Worm (Caenorhabditis elegans): ENCODE results near the gene srh-170.
"Not testable (repeated sequence)": the region's sequence is repeated elsewhere in the genome, so short reads cannot be mapped to it uniquely, and the experiment has no call there.

The srh-170 gene

DNA sequence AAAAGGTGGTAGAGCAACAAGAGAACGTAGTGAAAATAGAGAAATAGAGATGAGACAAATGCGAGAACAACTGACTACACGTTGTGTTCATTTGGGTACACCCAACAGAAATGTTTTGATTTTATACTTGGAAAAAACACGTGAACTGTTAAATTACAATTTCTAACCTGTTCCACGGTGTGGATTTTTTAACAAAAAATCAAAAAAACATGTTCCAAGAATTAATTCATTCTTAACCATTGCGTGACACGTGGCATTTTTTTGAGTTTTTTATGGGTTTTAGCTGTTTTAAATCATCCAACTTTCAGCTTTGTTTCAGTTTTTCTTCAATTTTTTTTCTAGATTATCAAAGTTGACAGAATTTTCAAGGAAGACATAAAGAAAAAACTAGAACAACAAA is 27.3 kb downstream of the srh-170 start, which contains the start of gene ech-1.1:
TSS of gene ech-1.1 (minus strand) at position 101 of the 400 bp plus-strand sequence.
- not testable (repeated sequence) for TF ChIP-seq hmg-4 (GFP tag; optimal IDR thresholded peaks at IDR 0.05); ama-1 (optimal IDR thresholded peaks at IDR 0.05); ceh-36 (tag; optimal IDR thresholded peaks at IDR 0.05)

DNA sequence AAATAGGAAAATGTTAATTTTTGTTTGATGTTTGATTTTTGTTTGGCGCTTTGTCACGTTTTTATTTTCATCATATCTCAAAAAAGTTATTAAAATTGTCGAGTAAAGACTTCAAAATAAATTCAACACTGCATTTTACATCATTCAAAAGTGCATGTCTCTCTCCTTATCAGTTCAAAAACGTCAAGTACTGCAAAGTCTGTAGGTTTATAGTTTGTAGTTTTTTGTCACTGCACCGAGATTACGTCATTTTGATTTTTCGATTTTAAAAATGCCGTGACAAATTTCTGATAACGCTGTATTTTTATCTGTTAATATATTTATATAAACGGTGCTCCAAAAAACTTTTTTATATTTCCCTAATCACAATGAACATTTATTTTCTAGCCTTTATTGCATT is 34.0 kb downstream of the srh-170 start, which contains the start of gene C29F3.7:
TSS of gene C29F3.7 (plus strand) at position 254 of the 400 bp plus-strand sequence.
- TF ChIP-seq tbx-37 (GFP tag; conservative IDR thresholded peaks at IDR 0.05) = no peak
- no peak for TF ChIP-seq sea-1 (GFP tag; conservative IDR thresholded peaks at IDR 0.05)
- no peak for TF ChIP-seq flt-1 (GFP tag; IDR thresholded peaks at IDR 0.05)
- TF ChIP-seq hnd-1 (tag; optimal IDR thresholded peaks at IDR 0.05) = no peak
- TF ChIP-seq hmg-4 (GFP tag; optimal IDR thresholded peaks at IDR 0.05) = no peak
- no peak for TF ChIP-seq ets-7 (tag; optimal IDR thresholded peaks at IDR 0.05)
- no peak for TF ChIP-seq tbx-11 (GFP tag; IDR thresholded peaks at IDR 0.05)
- no peak for TF ChIP-seq tra-4 (tag; optimal IDR thresholded peaks at IDR 0.05)
- no peak for TF ChIP-seq aly-1 (tag; optimal IDR thresholded peaks at IDR 0.05)
- TF ChIP-seq ama-1 (optimal IDR thresholded peaks at IDR 0.05) = no peak
- no peak for TF ChIP-seq F13C5.2 (tag; optimal IDR thresholded peaks at IDR 0.05)
- TF ChIP-seq B0310.2 (tag; optimal IDR thresholded peaks at IDR 0.05) = no peak
- no peak for TF ChIP-seq scrt-1 (GFP tag; IDR thresholded peaks at IDR 0.05)
- TF ChIP-seq ceh-13 (GFP tag; optimal IDR thresholded peaks at IDR 0.05) = no peak
- no peak for TF ChIP-seq hmbx-1 (tag; optimal IDR thresholded peaks at IDR 0.05)
- no peak for TF ChIP-seq pes-1 (GFP tag; IDR thresholded peaks at IDR 0.05)
- TF ChIP-seq ceh-36 (tag; optimal IDR thresholded peaks at IDR 0.05) = no peak

DNA sequence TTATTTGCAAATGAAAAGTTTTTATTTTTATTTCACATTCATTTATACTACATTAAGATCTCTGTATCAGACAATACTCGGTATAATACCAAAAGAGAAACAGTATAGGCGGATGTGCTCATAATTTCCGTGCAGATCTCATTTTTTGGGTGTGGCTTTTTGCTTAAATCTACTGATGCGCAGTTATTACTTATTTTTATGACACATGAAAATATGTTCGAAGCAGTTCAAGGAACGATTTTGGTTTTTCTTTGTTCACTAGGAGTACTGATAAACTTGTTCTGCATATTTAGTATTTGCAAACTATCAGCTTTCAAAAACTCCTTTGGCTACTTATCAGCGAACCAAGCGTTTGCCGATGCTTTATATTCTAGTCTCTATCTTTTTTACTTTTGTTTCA is 36.3 kb downstream of the srh-170 start, which contains the start of gene srx-58:
TSS of gene srx-58 (plus strand) at position 301 of the 400 bp plus-strand sequence.
- TF ChIP-seq tra-4 (tag; optimal IDR thresholded peaks at IDR 0.05) = no peak
- TF ChIP-seq tbx-37 (GFP tag; conservative IDR thresholded peaks at IDR 0.05) = no peak
- no peak for TF ChIP-seq pes-1 (GFP tag; IDR thresholded peaks at IDR 0.05)
- TF ChIP-seq hnd-1 (tag; optimal IDR thresholded peaks at IDR 0.05) = no peak
- no peak for TF ChIP-seq hmg-4 (GFP tag; optimal IDR thresholded peaks at IDR 0.05)

DNA sequence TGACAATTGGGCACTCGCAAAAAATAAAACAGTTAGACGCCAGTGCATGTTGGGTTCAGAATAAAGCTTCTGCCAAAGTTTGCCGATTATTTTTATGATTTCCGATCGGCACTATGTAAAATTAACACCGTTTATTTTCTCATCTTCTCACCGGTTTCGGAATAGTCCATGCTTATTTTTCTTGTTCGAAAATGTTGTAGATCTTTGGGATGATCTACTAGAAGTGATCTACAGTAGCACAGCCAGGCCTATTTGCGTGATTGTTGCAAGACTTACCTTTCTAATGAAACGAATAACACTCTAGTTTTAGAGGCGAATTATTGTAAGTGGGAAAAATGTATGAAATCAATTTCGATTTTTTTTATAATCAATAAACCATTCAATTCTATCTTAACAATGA is 38.1 kb downstream of the srh-170 start, which contains the start of gene clec-231:
TSS of gene clec-231 (minus strand) at position 101 of the 400 bp plus-strand sequence.
- TF ChIP-seq B0310.2 (tag; optimal IDR thresholded peaks at IDR 0.05) (no peak), F13C5.2 (tag; optimal IDR thresholded peaks at IDR 0.05) (no peak), ets-7 (tag; optimal IDR thresholded peaks at IDR 0.05) (no peak), scrt-1 (GFP tag; IDR thresholded peaks at IDR 0.05) (no peak), ama-1 (optimal IDR thresholded peaks at IDR 0.05) (no peak), ceh-36 (tag; optimal IDR thresholded peaks at IDR 0.05) (no peak), tbx-11 (GFP tag; IDR thresholded peaks at IDR 0.05) (no peak), sea-1 (GFP tag; conservative IDR thresholded peaks at IDR 0.05) (no peak), tbx-37 (GFP tag; conservative IDR thresholded peaks at IDR 0.05) (no peak), hmg-4 (GFP tag; optimal IDR thresholded peaks at IDR 0.05) (no peak), hmbx-1 (tag; optimal IDR thresholded peaks at IDR 0.05) (no peak)

DNA sequence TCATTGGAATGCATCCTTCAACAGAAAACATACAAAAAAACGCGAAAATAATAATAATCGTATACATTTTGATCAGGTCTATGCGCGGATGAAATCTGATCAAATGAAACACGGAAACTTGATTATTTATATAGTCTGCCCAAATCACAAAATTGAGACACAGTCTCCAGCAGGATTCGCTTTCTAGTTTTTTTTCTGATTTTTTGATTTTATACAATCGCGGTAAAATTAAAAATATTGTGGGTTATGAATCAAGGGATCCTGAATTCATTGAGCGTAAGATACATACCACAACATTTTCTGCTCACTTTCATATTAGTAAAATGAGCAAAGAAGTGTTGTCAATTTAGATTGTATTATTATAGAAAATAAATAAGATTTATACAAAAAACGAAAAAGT is 39.6 kb downstream of the srh-170 start, which contains the start of gene clec-230:
TSS of gene clec-230 (minus strand) at position 101 of the 400 bp plus-strand sequence.
- TF ChIP-seq pes-1 (GFP tag; IDR thresholded peaks at IDR 0.05) (no peak), aly-1 (tag; optimal IDR thresholded peaks at IDR 0.05) (no peak), hnd-1 (tag; optimal IDR thresholded peaks at IDR 0.05) (no peak), hmg-4 (GFP tag; optimal IDR thresholded peaks at IDR 0.05) (no peak), B0310.2 (tag; optimal IDR thresholded peaks at IDR 0.05) (no peak), tbx-37 (GFP tag; conservative IDR thresholded peaks at IDR 0.05) (no peak), ets-7 (tag; optimal IDR thresholded peaks at IDR 0.05) (no peak), scrt-1 (GFP tag; IDR thresholded peaks at IDR 0.05) (no peak), ceh-36 (tag; optimal IDR thresholded peaks at IDR 0.05) (no peak), ceh-13 (GFP tag; optimal IDR thresholded peaks at IDR 0.05) (no peak), tra-4 (tag; optimal IDR thresholded peaks at IDR 0.05) (no peak), tbx-11 (GFP tag; IDR thresholded peaks at IDR 0.05) (no peak), ama-1 (optimal IDR thresholded peaks at IDR 0.05) (no peak), flt-1 (GFP tag; IDR thresholded peaks at IDR 0.05) (no peak), F13C5.2 (tag; optimal IDR thresholded peaks at IDR 0.05) (no peak), hmbx-1 (tag; optimal IDR thresholded peaks at IDR 0.05) (no peak), sea-1 (GFP tag; conservative IDR thresholded peaks at IDR 0.05) (no peak)

DNA sequence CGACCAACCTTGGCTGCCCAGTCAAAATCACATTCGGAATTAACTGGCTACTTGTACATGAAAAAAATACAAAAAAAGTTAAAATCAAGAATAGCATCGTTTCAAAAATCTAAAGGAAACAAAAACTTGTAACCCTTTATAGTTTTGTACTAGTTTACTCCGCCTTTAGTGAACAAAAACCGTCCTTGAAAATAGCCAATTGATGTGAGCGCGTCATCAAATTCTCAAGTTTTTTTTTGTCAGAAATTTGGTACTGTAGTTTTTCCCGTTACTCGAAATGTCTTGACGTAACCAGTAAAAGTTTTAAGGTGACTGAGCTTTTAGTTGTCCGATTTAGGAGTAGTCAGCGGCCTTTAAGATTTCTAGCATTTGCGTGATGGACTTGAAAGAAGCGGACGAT is 41.4 kb downstream of the srh-170 start, which contains the start of gene C29F3.3:
TSS of gene C29F3.3 (minus strand) at position 101 of the 400 bp plus-strand sequence.
- TF ChIP-seq tra-4 (tag; optimal IDR thresholded peaks at IDR 0.05) (no peak), flt-1 (GFP tag; IDR thresholded peaks at IDR 0.05) (no peak), aly-1 (tag; optimal IDR thresholded peaks at IDR 0.05) (no peak), pes-1 (GFP tag; IDR thresholded peaks at IDR 0.05) (no peak), hmbx-1 (tag; optimal IDR thresholded peaks at IDR 0.05) (no peak), hnd-1 (tag; optimal IDR thresholded peaks at IDR 0.05) (no peak), ceh-36 (tag; optimal IDR thresholded peaks at IDR 0.05) (no peak), ets-7 (tag; optimal IDR thresholded peaks at IDR 0.05) (no peak), tbx-11 (GFP tag; IDR thresholded peaks at IDR 0.05) (no peak), sea-1 (GFP tag; conservative IDR thresholded peaks at IDR 0.05) (no peak), F13C5.2 (tag; optimal IDR thresholded peaks at IDR 0.05) (no peak), ceh-13 (GFP tag; optimal IDR thresholded peaks at IDR 0.05) (no peak), ama-1 (optimal IDR thresholded peaks at IDR 0.05) (no peak), hmg-4 (GFP tag; optimal IDR thresholded peaks at IDR 0.05) (no peak), B0310.2 (tag; optimal IDR thresholded peaks at IDR 0.05) (no peak), tbx-37 (GFP tag; conservative IDR thresholded peaks at IDR 0.05) (no peak)

DNA sequence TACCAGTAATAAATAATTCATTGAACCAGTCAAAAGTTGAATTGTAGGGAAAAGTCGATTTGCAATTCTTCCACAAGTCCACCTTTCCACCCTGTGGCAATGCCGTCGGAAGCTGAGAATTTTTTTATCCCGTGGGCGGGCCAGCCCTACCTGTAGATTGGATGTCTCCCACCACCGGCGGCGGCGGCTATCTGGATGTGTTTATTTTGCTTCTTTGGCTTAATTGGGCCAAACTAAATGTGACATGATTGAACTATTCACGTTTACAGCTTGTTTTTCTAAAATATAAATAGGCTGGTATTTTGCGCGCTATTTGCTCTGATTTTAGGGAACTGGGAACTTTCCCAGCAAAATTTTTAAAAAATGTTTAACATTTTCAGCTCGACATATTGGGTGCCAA is 44.2 kb downstream of the srh-170 start, which contains the start of gene wrt-8:
TSS of gene wrt-8 (minus strand) at position 101 of the 400 bp plus-strand sequence.
- TF ChIP-seq ceh-13 (GFP tag; optimal IDR thresholded peaks at IDR 0.05) (no peak), flt-1 (GFP tag; IDR thresholded peaks at IDR 0.05) (no peak), ets-7 (tag; optimal IDR thresholded peaks at IDR 0.05) (no peak), scrt-1 (GFP tag; IDR thresholded peaks at IDR 0.05) (no peak), ama-1 (optimal IDR thresholded peaks at IDR 0.05) (no peak), hmbx-1 (tag; optimal IDR thresholded peaks at IDR 0.05) (no peak), pes-1 (GFP tag; IDR thresholded peaks at IDR 0.05) (no peak), hmg-4 (GFP tag; optimal IDR thresholded peaks at IDR 0.05) (no peak), hnd-1 (tag; optimal IDR thresholded peaks at IDR 0.05) (no peak)

Measured in whole organism, early embryonic.